Worm (Caenorhabditis elegans) whole organism, L2 larva: ENCODE measurements around the gene cnc-9.

ENCODE experiments used
- C34F6.9 ChIP-seq: fragments of 150-350 bp; optimal IDR thresholded peaks from 2 replicates; lab custom pipeline; 2014; ENCODE audit warnings: missing biosample characterization, missing genetic modification characterization
- alr-1 ChIP-seq: fragments of 150-350 bp; optimal IDR thresholded peaks from 2 replicates; lab custom pipeline; 2014; ENCODE audit warnings: missing biosample characterization, missing genetic modification characterization
- aly-2 ChIP-seq: fragments of 150-350 bp; optimal IDR thresholded peaks from 2 replicates; lab custom pipeline; 2014; ENCODE audit warnings: missing biosample characterization, missing genetic modification characterization
- ama-1 ChIP-seq: fragments of 150-350 bp; optimal IDR thresholded peaks from 2 replicates; lab custom pipeline; 2018; ENCODE audit warnings: inconsistent platforms
- blmp-1 ChIP-seq: sonication (generic microtip); optimal IDR thresholded peaks from 2 replicates; lab custom pipeline; 2017; ENCODE audit warnings: missing genetic modification characterization, mild to moderate bottlenecking, missing compliant biosample characterization, antibody characterized with exemption, moderate library complexity; ENCODE audit not compliant: insufficient read depth
- ceh-82 ChIP-seq: fragments of 150-350 bp; optimal IDR thresholded peaks from 2 replicates; lab custom pipeline; 2014; ENCODE audit warnings: missing biosample characterization, missing genetic modification characterization
- egl-27 ChIP-seq: sonication (generic microtip); optimal IDR thresholded peaks from 3 replicates; lab custom pipeline; 2017; ENCODE audit warnings: missing biosample characterization, missing genetic modification reagents, missing genetic modification characterization
- elt-1 ChIP-seq: fragments of 150-350 bp; optimal IDR thresholded peaks from 2 replicates; lab custom pipeline; 2014; ENCODE audit warnings: missing biosample characterization, missing genetic modification characterization
- elt-3 ChIP-seq: sonication (generic microtip); optimal IDR thresholded peaks from 2 replicates; lab custom pipeline; 2017; ENCODE audit warnings: missing biosample characterization, missing genetic modification characterization
- fos-1 ChIP-seq: fragments of 150-350 bp; optimal IDR thresholded peaks from 2 replicates; lab custom pipeline; 2014; ENCODE audit warnings: missing biosample characterization, missing genetic modification characterization
- lin-11 ChIP-seq: fragments of 150-350 bp; sonication (generic microtip); optimal IDR thresholded peaks from 2 replicates; lab custom pipeline; 2014; ENCODE audit warnings: missing biosample characterization, missing genetic modification characterization, inconsistent platforms, mixed read lengths
- lin-13 ChIP-seq: fragments of 150-350 bp; optimal IDR thresholded peaks from 2 replicates; lab custom pipeline; 2014; ENCODE audit warnings: missing biosample characterization, missing genetic modification reagents, missing genetic modification characterization
- lin-39 ChIP-seq: fragments of 150-350 bp; optimal IDR thresholded peaks from 2 replicates; lab custom pipeline; 2014; ENCODE audit warnings: missing biosample characterization, missing genetic modification reagents, missing genetic modification characterization
- lsy-2 ChIP-seq, 2 experiments: fragments of 150-350 bp in 1 of 2; sonication (generic microtip) in 1 of 2; optimal IDR thresholded peaks; 2 replicates each; lab custom pipeline; 2014 to 2017; ENCODE audit warnings: missing biosample characterization in 2 of 2, missing genetic modification characterization in 2 of 2
- mab-5 ChIP-seq: fragments of 150-350 bp; optimal IDR thresholded peaks from 2 replicates; lab custom pipeline; 2014; ENCODE audit warnings: missing biosample characterization, missing genetic modification characterization
- mbf-1 ChIP-seq: sonication (generic microtip); optimal IDR thresholded peaks from 2 replicates; lab custom pipeline; 2017; ENCODE audit warnings: missing biosample characterization, missing genetic modification characterization
- nhr-10 ChIP-seq: sonication (generic microtip); optimal IDR thresholded peaks from 2 replicates; lab custom pipeline; 2017; ENCODE audit warnings: missing biosample characterization, missing genetic modification characterization
- nhr-12 ChIP-seq: fragments of 150-350 bp; optimal IDR thresholded peaks from 2 replicates; lab custom pipeline; 2014; ENCODE audit warnings: missing biosample characterization, missing genetic modification characterization
- nhr-129 ChIP-seq: fragments of 150-350 bp; optimal IDR thresholded peaks from 2 replicates; lab custom pipeline; 2014; ENCODE audit warnings: missing biosample characterization, missing genetic modification characterization
- nhr-21 ChIP-seq: fragments of 150-350 bp; optimal IDR thresholded peaks from 2 replicates; lab custom pipeline; 2014; ENCODE audit warnings: missing biosample characterization, missing genetic modification characterization
- nhr-6 ChIP-seq: fragments of 150-350 bp; optimal IDR thresholded peaks from 2 replicates; lab custom pipeline; 2014; ENCODE audit warnings: missing biosample characterization, missing genetic modification characterization
- nhr-77 ChIP-seq: fragments of 150-350 bp; optimal IDR thresholded peaks from 2 replicates; lab custom pipeline; 2014; ENCODE audit warnings: missing biosample characterization, missing genetic modification characterization
- peb-1 ChIP-seq: fragments of 150-350 bp; optimal IDR thresholded peaks from 2 replicates; lab custom pipeline; 2014; ENCODE audit warnings: missing biosample characterization, missing genetic modification characterization
- sem-4 ChIP-seq: fragments of 150-350 bp; optimal IDR thresholded peaks from 2 replicates; lab custom pipeline; 2014; ENCODE audit warnings: missing biosample characterization, missing genetic modification reagents, missing genetic modification characterization
- sma-3 ChIP-seq: sonication (generic microtip); optimal IDR thresholded peaks from 2 replicates; lab custom pipeline; 2016; ENCODE audit warnings: missing genetic modification reagents, missing genetic modification characterization, missing compliant biosample characterization
- sma-9 ChIP-seq, 2 experiments: fragments of 150-350 bp in 1 of 2; sonication (generic microtip) in 1 of 2; optimal IDR thresholded peaks; 2 replicates each; lab custom pipeline; 2014 to 2016; ENCODE audit warnings: missing genetic modification characterization in 2 of 2, mild to moderate bottlenecking in 1 of 2, missing biosample characterization in 1 of 2, missing compliant biosample characterization in 1 of 2, missing genetic modification reagents in 1 of 2, moderate library complexity in 1 of 2
- snpc-4 ChIP-seq: fragments of 150-350 bp; optimal IDR thresholded peaks from 2 replicates; lab custom pipeline; 2014; ENCODE audit warnings: missing biosample characterization, missing genetic modification characterization
- unc-39 ChIP-seq: fragments of 150-350 bp; optimal IDR thresholded peaks from 2 replicates; lab custom pipeline; 2014; ENCODE audit warnings: missing biosample characterization, missing genetic modification characterization
- zag-1 ChIP-seq: fragments of 150-350 bp; optimal IDR thresholded peaks from 2 replicates; lab custom pipeline; 2014; ENCODE audit warnings: missing biosample characterization, missing genetic modification characterization
- ztf-1 ChIP-seq: fragments of 200-800 bp; sonication (Bioruptor generic); conservative IDR thresholded peaks from 2 replicates; pipeline ENCODE4 v1.3.6; 2022; ENCODE audit warnings: missing genetic modification characterization, missing compliant biosample characterization
- ztf-11 ChIP-seq: sonication (generic microtip); optimal IDR thresholded peaks from 2 replicates; lab custom pipeline; 2017; ENCODE audit warnings: missing biosample characterization, missing genetic modification characterization
- ztf-4 ChIP-seq: fragments of 150-350 bp; optimal IDR thresholded peaks from 2 replicates; lab custom pipeline; 2014; ENCODE audit warnings: missing biosample characterization, missing genetic modification characterization

The cnc-9 gene

ce11 chrV:7413107-7413774 is 13.2 kb upstream of the cnc-9 start, which contains the start of gene F18E3.11 (continued):
- TF ChIP-seq lin-11 (no peak), ceh-82 (tag; lab: Kevin White, UChicago) (no peak), ztf-4 (tag; lab: Kevin White, UChicago) (no peak), ztf-1 (GFP tag; lab: Robert Waterston, UW) (no peak), snpc-4 (tag; lab: Kevin White, UChicago) (no peak), blmp-1 (peak; percentile 78), elt-1 (no peak), sma-9 (GFP tag; optimal IDR thresholded peaks at IDR 0.05; lab: Kevin White, UChicago) (peak; percentile 84), sma-9 (tag; optimal IDR thresholded peaks at IDR 0.05; lab: Kevin White, UChicago) (no peak), alr-1 (tag; lab: Kevin White, UChicago) (no peak), aly-2 (tag; lab: Kevin White, UChicago) (no peak), fos-1 (no peak), sma-3 (peak; percentile 49), nhr-129 (peak; percentile 84), C34F6.9 (tag; lab: Kevin White, UChicago) (no peak)

DNA sequence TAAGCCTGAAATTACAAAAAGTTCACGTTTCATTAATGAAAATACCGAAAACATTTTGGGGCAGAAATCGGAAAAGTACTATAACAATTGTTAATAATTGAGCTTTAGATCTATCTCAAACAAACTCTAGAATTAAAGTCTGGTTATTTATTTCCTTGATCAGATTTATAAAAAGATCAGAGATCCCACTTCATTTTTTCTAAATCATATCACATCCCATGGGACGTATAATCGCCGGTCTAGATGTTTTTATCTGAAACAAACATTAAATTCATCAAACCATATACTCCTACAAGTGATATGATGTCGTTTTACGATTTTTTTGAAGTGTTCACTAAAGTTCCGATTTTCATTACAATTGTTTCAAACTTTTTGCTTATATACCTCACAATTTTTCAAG is 11.7 kb upstream of the cnc-9 start, which contains the start of gene str-41:
Gene str-41 (plus strand): TSS at position 301 of the 400 bp plus-strand sequence.
- TF ChIP-seq ztf-4 (tag; lab: Kevin White, UChicago) = no peak
- TF ChIP-seq mab-5 (tag; lab: Kevin White, UChicago) = no peak
- no peak for TF ChIP-seq fos-1
- no peak for TF ChIP-seq nhr-10 (tag; lab: Kevin White, UChicago)
- TF ChIP-seq nhr-77 (tag; lab: Kevin White, UChicago) = no peak
- no peak for TF ChIP-seq lsy-2 (tag; optimal IDR thresholded peaks at IDR 0.05; lab: Kevin White, UChicago)
- TF ChIP-seq aly-2 (tag; lab: Kevin White, UChicago) = no peak
- no peak for TF ChIP-seq lin-11
- TF ChIP-seq peb-1 (tag; lab: Kevin White, UChicago) = no peak
- no peak for TF ChIP-seq mbf-1 (tag; lab: Kevin White, UChicago)
- TF ChIP-seq, all 48 proteins: peak for 0

DNA sequence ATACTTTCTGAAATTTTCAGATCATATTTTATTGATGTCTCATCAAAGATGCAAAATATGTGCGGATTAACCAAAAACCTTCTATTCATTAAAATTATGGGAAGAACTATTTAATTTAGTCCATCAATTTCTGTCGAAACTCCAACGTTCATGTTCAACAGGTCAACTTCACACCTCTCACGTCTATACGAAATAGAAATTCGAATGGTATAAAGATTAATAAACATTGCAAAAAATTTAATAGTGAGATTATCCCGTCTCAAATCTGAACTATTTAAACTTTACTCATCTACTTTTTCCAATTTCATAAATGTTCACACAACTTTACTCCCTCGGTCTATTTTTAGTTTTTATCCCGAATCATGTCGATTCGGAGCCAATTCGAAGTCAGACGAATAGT is 9.6 kb upstream of the cnc-9 start, which contains the start of gene R13D7.2:
Gene R13D7.2 (plus strand): TSS at position 301 of the 400 bp plus-strand sequence.
- TF ChIP-seq ztf-4 (tag; lab: Kevin White, UChicago) (no peak), mab-5 (tag; lab: Kevin White, UChicago) (no peak), lin-11 (no peak), nhr-10 (tag; lab: Kevin White, UChicago) (no peak), lin-13 (no peak), lsy-2 (tag; optimal IDR thresholded peaks at IDR 0.05; lab: Kevin White, UChicago) (no peak), elt-3 (tag; lab: Kevin White, UChicago) (no peak), sem-4 (tag; lab: Kevin White, UChicago) (no peak), alr-1 (tag; lab: Kevin White, UChicago) (no peak), lin-39 (no peak), blmp-1 (no peak), nhr-21 (tag; lab: Kevin White, UChicago) (no peak), snpc-4 (tag; lab: Kevin White, UChicago) (no peak), nhr-6 (no peak)

ce11 chrV:7408520-7408919 is 8.5 kb upstream of the cnc-9 start, which contains the start of gene srt-6:
Gene srt-6 (minus strand): TSS chrV:7408814.
- TF ChIP-seq nhr-10 (tag; lab: Kevin White, UChicago) (no peak), elt-3 (tag; lab: Kevin White, UChicago) (no peak), egl-27 (no peak), zag-1 (tag; lab: Kevin White, UChicago) (no peak), peb-1 (tag; lab: Kevin White, UChicago) (no peak), ama-1 (no peak)

DNA sequence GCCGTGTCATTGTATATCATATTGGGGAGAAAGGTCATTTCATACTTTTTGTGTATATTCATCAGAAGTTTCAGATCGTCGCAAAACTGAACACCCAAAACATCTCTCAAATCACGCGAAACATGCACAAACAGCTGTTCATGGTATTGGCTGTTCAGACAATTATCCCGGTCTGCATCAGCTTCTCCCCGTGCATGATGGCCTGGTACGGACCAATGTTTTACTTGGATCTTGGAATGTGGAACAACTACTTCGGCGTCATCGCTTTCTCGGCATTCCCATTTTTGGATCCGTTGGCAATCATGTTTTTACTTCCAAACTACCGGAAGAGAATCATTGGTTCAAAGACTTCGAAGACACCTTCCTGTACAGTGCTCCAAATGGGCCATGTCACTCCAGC is 3.5 kb upstream of the cnc-9 start:
- TF ChIP-seq aly-2 (tag; lab: Kevin White, UChicago) (no peak), lsy-2 (tag; optimal IDR thresholded peaks at IDR 0.05; lab: Kevin White, UChicago) (no peak), peb-1 (tag; lab: Kevin White, UChicago) (no peak), nhr-12 (tag; lab: Kevin White, UChicago) (no peak), unc-39 (tag; lab: Kevin White, UChicago) (no peak), C34F6.9 (tag; lab: Kevin White, UChicago) (no peak), ztf-11 (tag; lab: Kevin White, UChicago) (no peak), nhr-21 (tag; lab: Kevin White, UChicago) (no peak), sem-4 (tag; lab: Kevin White, UChicago) (no peak), fos-1 (no peak)
